Fruit fly (Drosophila melanogaster): ENCODE data around the gene unc-13-4A.

The unc-13-4A gene

dm6 chr3L:7344965-7345427 is 32.3 kb upstream of the unc-13-4A start, which contains the start of gene Cln7 (continued):
- TF ChIP-seq HLH54F (GFP tag; optimal IDR thresholded peaks at IDR 0.05): no peak
- no peak for TF ChIP-seq CG9437 (GFP tag; optimal IDR thresholded peaks at IDR 0.05)
- TF ChIP-seq tup (GFP tag; optimal IDR thresholded peaks at IDR 0.05): no peak
- TF ChIP-seq CG6689 (GFP tag; IDR thresholded peaks at IDR 0.05): no peak
- peak in 1 of 2 experiments; percentile 10 for TF ChIP-seq Pdp1 (GFP tag; optimal IDR thresholded peaks at IDR 0.05)
- peak; percentile 74; the same call in 1 of the 2 replicates for TF ChIP-seq CG32767 (GFP tag; IDR thresholded peaks at IDR 0.05)
- no peak for TF ChIP-seq Antp (GFP tag; optimal IDR thresholded peaks at IDR 0.05)
- TF ChIP-seq Ssrp (tag; optimal IDR thresholded peaks at IDR 0.05): no peak
- no peak for TF ChIP-seq Dad (GFP tag; optimal IDR thresholded peaks at IDR 0.05)
- no peak for TF ChIP-seq CG3847 (GFP tag; IDR thresholded peaks at IDR 0.05)
- no peak for TF ChIP-seq CG3838 (GFP tag; optimal IDR thresholded peaks at IDR 0.05)
- TF ChIP-seq Sox100B (GFP tag; optimal IDR thresholded peaks at IDR 0.05): no peak
- TF ChIP-seq CG6683 (GFP tag; optimal IDR thresholded peaks at IDR 0.05): peak; percentile 2
- TF ChIP-seq CG6175 (GFP tag; IDR thresholded peaks at IDR 0.05): peak; percentile 29; the same call in 1 of the 3 replicates
- TF ChIP-seq her (GFP tag; optimal IDR thresholded peaks at IDR 0.05): no peak
- no peak for TF ChIP-seq CG2202 (tag; optimal IDR thresholded peaks at IDR 0.05)
- TF ChIP-seq CG13894 (tag; optimal IDR thresholded peaks at IDR 0.05): peak; percentile 64
- TF ChIP-seq unpg (GFP tag; optimal IDR thresholded peaks at IDR 0.05): peak; percentile 40
- TF ChIP-seq hkb (optimal IDR thresholded peaks at IDR 0.05): no peak
- peak; percentile 58 for TF ChIP-seq hkb (GFP tag; IDR thresholded peaks at IDR 0.05)
- TF ChIP-seq slou (GFP tag; optimal IDR thresholded peaks at IDR 0.05): no peak
- TF ChIP-seq lov (optimal IDR thresholded peaks at IDR 0.05): no peak
- TF ChIP-seq lov (GFP tag; IDR thresholded peaks at IDR 0.05): peak; percentile 53; the same call in 1 of the 3 replicates
- TF ChIP-seq Ets65A (GFP tag): no peak
- TF ChIP-seq Rfx (GFP tag; IDR thresholded peaks at IDR 0.05): peak; percentile 55
- TF ChIP-seq CG12071 (GFP tag; optimal IDR thresholded peaks at IDR 0.05): peak; percentile 70
- no peak for TF ChIP-seq CG8944 (GFP tag; optimal IDR thresholded peaks at IDR 0.05)
- peak; percentile 43; the same call in 1 of the 2 replicates for TF ChIP-seq rib (GFP tag; IDR thresholded peaks at IDR 0.05)
- no peak for TF ChIP-seq jing (GFP tag; optimal IDR thresholded peaks at IDR 0.05)
- TF ChIP-seq lmd (GFP tag; IDR thresholded peaks at IDR 0.05): no peak
- TF ChIP-seq Poxn (GFP tag; IDR thresholded peaks at IDR 0.05): no peak
- TF ChIP-seq CG15479 (GFP tag; optimal IDR thresholded peaks at IDR 0.05): no peak
- no peak for TF ChIP-seq Spps (tag; optimal IDR thresholded peaks at IDR 0.05)
- no peak for TF ChIP-seq CG9876 (GFP tag; optimal IDR thresholded peaks at IDR 0.05)
- TF ChIP-seq inv (GFP tag; IDR thresholded peaks at IDR 0.05; ENCODE audit: partially characterized antibody): no peak
- TF ChIP-seq bsh (GFP tag; optimal IDR thresholded peaks at IDR 0.05): peak; percentile 32 to 33
- TF ChIP-seq hth (optimal IDR thresholded peaks at IDR 0.05): no peak
- TF ChIP-seq D19A (tag; optimal IDR thresholded peaks at IDR 0.05): peak; percentile 28
- TF ChIP-seq CG7556 (GFP tag; optimal IDR thresholded peaks at IDR 0.05): no peak
- TF ChIP-seq kah (GFP tag; optimal IDR thresholded peaks at IDR 0.05): peak; percentile 98
- TF ChIP-seq CG2889 (GFP tag; IDR thresholded peaks at IDR 0.05): no peak
- no peak for TF ChIP-seq CG33213 (GFP tag; optimal IDR thresholded peaks at IDR 0.05)
- peak; percentile 16 for TF ChIP-seq zen (tag; optimal IDR thresholded peaks at IDR 0.05)
- TF ChIP-seq nerfin-1 (tag; optimal IDR thresholded peaks at IDR 0.05): peak; percentile 22
- no peak for TF ChIP-seq MBD-R2 (GFP tag; IDR thresholded peaks at IDR 0.05)
- TF ChIP-seq ems (GFP tag; optimal IDR thresholded peaks at IDR 0.05): no peak
- TF ChIP-seq exex (tag; optimal IDR thresholded peaks at IDR 0.05): peak; percentile 43
- peak; percentile 34 for TF ChIP-seq chn (GFP tag; optimal IDR thresholded peaks at IDR 0.05)
- TF ChIP-seq CG16863 (GFP tag; optimal IDR thresholded peaks at IDR 0.05): peak; percentile 31
- TF ChIP-seq MESR4 (GFP tag; optimal IDR thresholded peaks at IDR 0.05): peak; percentile 72
- no peak for TF ChIP-seq CG18011 (GFP tag; optimal IDR thresholded peaks at IDR 0.05)
- 0 out of 3 replicates have a peak, but pooled peaks have one; percentile 59 for TF ChIP-seq z (GFP tag; IDR thresholded peaks at IDR 0.05)
